Fruit fly (Drosophila melanogaster): ENCODE results near the gene Sgs4.

Sgs4 gene

dm6 chrX:3255569-3256309, 5.8 kb downstream of the Sgs4 start (continued):
- TF ChIP-seq Eip74EF (GFP tag; optimal IDR thresholded peaks at IDR 0.05), result peak in 1 of 2 experiments; percentile 75
- peak; percentile 94 for TF ChIP-seq CG34376 (GFP tag; optimal IDR thresholded peaks at IDR 0.05)
- TF ChIP-seq hth (optimal IDR thresholded peaks at IDR 0.05), result no peak
- TF ChIP-seq Deaf1 (tag; optimal IDR thresholded peaks at IDR 0.05), result peak; percentile 69
- peak; percentile 64; the same call in 1 of the 3 replicates for TF ChIP-seq gce (GFP tag; IDR thresholded peaks at IDR 0.05)
- peak; percentile 86 for TF ChIP-seq cato (GFP tag; optimal IDR thresholded peaks at IDR 0.05; ENCODE audit: borderline replicate concordance)
- peak; percentile 52 for TF ChIP-seq MTF-1 (GFP tag; optimal IDR thresholded peaks at IDR 0.05; ENCODE audit: borderline replicate concordance)
- TF ChIP-seq CG7839 (tag; optimal IDR thresholded peaks at IDR 0.05), result peak; percentile 94
- peak; percentile 88 for TF ChIP-seq CG3407 (GFP tag; optimal IDR thresholded peaks at IDR 0.05)
- TF ChIP-seq CG33557 (GFP tag; optimal IDR thresholded peaks at IDR 0.05), result peak; percentile 52
- TF ChIP-seq dm (GFP tag; optimal IDR thresholded peaks at IDR 0.05), result peak; percentile 87
- no peak for TF ChIP-seq pita (GFP tag; optimal IDR thresholded peaks at IDR 0.05)
- peak; percentile 85 for TF ChIP-seq CG6254 (GFP tag; optimal IDR thresholded peaks at IDR 0.05)
- TF ChIP-seq CG8478 (optimal IDR thresholded peaks at IDR 0.05), result no peak
- peak; percentile 90 for TF ChIP-seq CG8924 (tag; optimal IDR thresholded peaks at IDR 0.05)
- peak; percentile 93 for TF ChIP-seq CG6813 (GFP tag; optimal IDR thresholded peaks at IDR 0.05)
- no peak for TF ChIP-seq Elba2 (GFP tag; optimal IDR thresholded peaks at IDR 0.05)
- peak; percentile 79 for TF ChIP-seq Nf-YC (tag; optimal IDR thresholded peaks at IDR 0.05)
- TF ChIP-seq Camta (GFP tag; optimal IDR thresholded peaks at IDR 0.05), result peak; percentile 84
- TF ChIP-seq ftz-f1 (GFP tag; optimal IDR thresholded peaks at IDR 0.05), result no peak
- no peak for TF ChIP-seq Lpt (GFP tag; optimal IDR thresholded peaks at IDR 0.05)
- no peak for TF ChIP-seq hkb (optimal IDR thresholded peaks at IDR 0.05)
- TF ChIP-seq hkb (GFP tag; IDR thresholded peaks at IDR 0.05), result peak; percentile 96
- TF ChIP-seq CG4617 (GFP tag; optimal IDR thresholded peaks at IDR 0.05; ENCODE audit: borderline replicate concordance), result peak; percentile 81
- peak; percentile 89 for TF ChIP-seq croc (GFP tag; conservative IDR thresholded peaks at IDR 0.05)
- peak; percentile 70 for TF ChIP-seq nom (GFP tag; optimal IDR thresholded peaks at IDR 0.05)
- peak; percentile 33; the same call in 2 of the 3 replicates for TF ChIP-seq knrl (GFP tag; IDR thresholded peaks at IDR 0.05; ENCODE audit: partially characterized antibody)
- TF ChIP-seq Dek (tag; optimal IDR thresholded peaks at IDR 0.05), result peak; percentile 93
- no peak; the same call in 1 of the 3 replicates for TF ChIP-seq zfh1 (GFP tag; IDR thresholded peaks at IDR 0.05)
- peak; percentile 92 for TF ChIP-seq klu (GFP tag; IDR thresholded peaks at IDR 0.05)
- TF ChIP-seq Meics (GFP tag; optimal IDR thresholded peaks at IDR 0.05), result peak; percentile 98
- TF ChIP-seq CG3281 (GFP tag; optimal IDR thresholded peaks at IDR 0.05), result peak; percentile 98
- peak; percentile 85 for TF ChIP-seq CG14710 (tag; optimal IDR thresholded peaks at IDR 0.05)
- TF ChIP-seq trem (tag; optimal IDR thresholded peaks at IDR 0.05), result peak; percentile 70
- TF ChIP-seq Optix (GFP tag; IDR thresholded peaks at IDR 0.05), result peak; percentile 47; the same call in 2 of the 3 replicates
- peak; percentile 90 for TF ChIP-seq CG4730 (GFP tag; IDR thresholded peaks at IDR 0.05)
- peak; percentile 87 for TF ChIP-seq gcm2 (GFP tag; optimal IDR thresholded peaks at IDR 0.05)
- TF ChIP-seq aop (GFP tag; IDR thresholded peaks at IDR 0.05), result no peak
- peak; percentile 64 for TF ChIP-seq CTCF (GFP tag; optimal IDR thresholded peaks at IDR 0.05)
- TF ChIP-seq unc-4 (GFP tag; IDR thresholded peaks at IDR 0.05; ENCODE audit: partially characterized antibody), result no peak
- TF ChIP-seq CG2129 (GFP tag; IDR thresholded peaks at IDR 0.05; ENCODE audit: partially characterized antibody), result no peak
- TF ChIP-seq Bdp1 (GFP tag; optimal IDR thresholded peaks at IDR 0.05), result peak; percentile 85
- TF ChIP-seq Dfd (GFP tag; optimal IDR thresholded peaks at IDR 0.05), result peak in 1 of 2 experiments; percentile 72
- TF ChIP-seq pum (GFP tag; optimal IDR thresholded peaks at IDR 0.05), result peak; percentile 84
- peak; percentile 91 for TF ChIP-seq CG10979 (tag; optimal IDR thresholded peaks at IDR 0.05)
- TF ChIP-seq sens (GFP tag), result peak; percentile 98
- TF ChIP-seq Trl (optimal IDR thresholded peaks at IDR 0.05), result no peak
- peak; percentile 83 for TF ChIP-seq Trl (GFP tag; optimal IDR thresholded peaks at IDR 0.05)
- TF ChIP-seq Atf6 (GFP tag; IDR thresholded peaks at IDR 0.05), result peak; percentile 96
- peak; percentile 93 for TF ChIP-seq grau (tag; optimal IDR thresholded peaks at IDR 0.05)
- TF ChIP-seq NC2β (GFP tag; optimal IDR thresholded peaks at IDR 0.05), result peak; percentile 87

Data from whole organism, embryonic.